Worm (Caenorhabditis elegans) whole organism, L3 larva: ENCODE data around the gene fbxc-49.

Source experiments
- ZK546.5 ChIP-seq: sonication (generic microtip); optimal IDR thresholded peaks from 2 replicates; lab custom pipeline; 2017; ENCODE audit warnings: missing biosample characterization, missing genetic modification characterization
- aly-2 ChIP-seq: fragments of 150-350 bp; optimal IDR thresholded peaks from 2 replicates; lab custom pipeline; 2014; ENCODE audit warnings: missing biosample characterization, missing genetic modification characterization
- ceh-16 ChIP-seq: sonication (generic microtip); optimal IDR thresholded peaks from 2 replicates; lab custom pipeline; 2017; ENCODE audit warnings: missing biosample characterization, missing genetic modification characterization
- ceh-28 ChIP-seq: fragments of 150-350 bp; optimal IDR thresholded peaks from 2 replicates; lab custom pipeline; 2014; ENCODE audit warnings: missing biosample characterization, missing genetic modification reagents, missing genetic modification characterization
- ceh-9 ChIP-seq: sonication (generic microtip); optimal IDR thresholded peaks from 2 replicates; lab custom pipeline; 2018; ENCODE audit warnings: missing biosample characterization, missing genetic modification characterization
- elt-1 ChIP-seq: fragments of 150-350 bp; optimal IDR thresholded peaks from 2 replicates; lab custom pipeline; 2014; ENCODE audit warnings: missing biosample characterization, missing genetic modification characterization
- elt-2 ChIP-seq: sonication (generic microtip); optimal IDR thresholded peaks from 2 replicates; lab custom pipeline; 2016; ENCODE audit warnings: missing genetic modification reagents, mild to moderate bottlenecking, missing genetic modification characterization, missing compliant biosample characterization
- elt-3 ChIP-seq, 3 experiments: fragments of 150-350 bp in 1 of 3; sonication (generic microtip) in 2 of 3; optimal IDR thresholded peaks; 2 replicates in 2 of 3; 4 replicates in 1 of 3; lab custom pipeline; 2014 to 2017; ENCODE audit warnings: missing biosample characterization in 3 of 3, missing genetic modification characterization in 3 of 3
- fkh-10 ChIP-seq: sonication (generic microtip); optimal IDR thresholded peaks from 2 replicates; lab custom pipeline; 2017; ENCODE audit warnings: missing biosample characterization, missing genetic modification reagents, missing genetic modification characterization
- fkh-2 ChIP-seq: fragments of 150-350 bp; optimal IDR thresholded peaks from 2 replicates; lab custom pipeline; 2014; ENCODE audit warnings: missing biosample characterization, missing genetic modification reagents, missing genetic modification characterization
- fos-1 ChIP-seq: fragments of 150-350 bp; optimal IDR thresholded peaks from 2 replicates; lab custom pipeline; 2014; ENCODE audit warnings: missing biosample characterization, missing genetic modification characterization
- lin-15B ChIP-seq: fragments of 150-350 bp; optimal IDR thresholded peaks from 2 replicates; lab custom pipeline; 2014; ENCODE audit warnings: missing biosample characterization, missing genetic modification characterization
- lin-39 ChIP-seq: fragments of 150-350 bp; optimal IDR thresholded peaks from 2 replicates; lab custom pipeline; 2018; ENCODE audit warnings: missing biosample characterization, missing genetic modification reagents, missing genetic modification characterization
- mdl-1 ChIP-seq: fragments of 150-350 bp; optimal IDR thresholded peaks from 2 replicates; lab custom pipeline; 2014; ENCODE audit warnings: missing biosample characterization, missing genetic modification characterization
- nfya-1 ChIP-seq: sonication (generic microtip); optimal IDR thresholded peaks from 2 replicates; lab custom pipeline; 2017; ENCODE audit warnings: missing genetic modification characterization, mild to moderate bottlenecking, missing compliant biosample characterization, antibody characterized with exemption, moderate library complexity; ENCODE audit not compliant: insufficient read depth
- nhr-11 ChIP-seq: fragments of 150-350 bp; optimal IDR thresholded peaks from 2 replicates; lab custom pipeline; 2014; ENCODE audit warnings: missing biosample characterization, missing genetic modification characterization
- nhr-12 ChIP-seq: fragments of 150-350 bp; optimal IDR thresholded peaks from 2 replicates; lab custom pipeline; 2014; ENCODE audit warnings: missing biosample characterization, missing genetic modification characterization
- nhr-237 ChIP-seq: fragments of 150-350 bp; optimal IDR thresholded peaks from 2 replicates; lab custom pipeline; 2014; ENCODE audit warnings: missing biosample characterization, missing genetic modification characterization
- nhr-25 ChIP-seq: sonication (generic microtip); optimal IDR thresholded peaks from 2 replicates; lab custom pipeline; 2017; ENCODE audit warnings: missing biosample characterization, missing genetic modification characterization
- nhr-77 ChIP-seq: fragments of 150-350 bp; optimal IDR thresholded peaks from 2 replicates; lab custom pipeline; 2014; ENCODE audit warnings: missing biosample characterization, missing genetic modification characterization
- pha-4 ChIP-seq: fragments of 150-350 bp; optimal IDR thresholded peaks from 2 replicates; lab custom pipeline; 2014; ENCODE audit warnings: missing biosample characterization, missing genetic modification reagents, missing genetic modification characterization
- pqm-1 ChIP-seq: fragments of 150-350 bp; optimal IDR thresholded peaks from 2 replicates; lab custom pipeline; 2017; ENCODE audit warnings: missing biosample characterization, missing genetic modification characterization, inconsistent platforms
- sea-2 ChIP-seq: fragments of 150-350 bp; sonication (generic microtip); optimal IDR thresholded peaks from 4 replicates; lab custom pipeline; 2014; ENCODE audit warnings: missing biosample characterization, missing genetic modification reagents, missing genetic modification characterization
- skn-1 ChIP-seq: fragments of 150-350 bp; optimal IDR thresholded peaks from 2 replicates; lab custom pipeline; 2014; ENCODE audit warnings: missing biosample characterization, missing genetic modification characterization
- tbx-2 ChIP-seq: sonication (generic microtip); optimal IDR thresholded peaks from 2 replicates; lab custom pipeline; 2016; ENCODE audit warnings: mild to moderate bottlenecking, missing genetic modification characterization, missing compliant biosample characterization
- unc-39 ChIP-seq: sonication (generic microtip); optimal IDR thresholded peaks from 4 replicates; lab custom pipeline; 2017; ENCODE audit warnings: missing biosample characterization, missing genetic modification characterization
- unc-62 ChIP-seq: fragments of 150-350 bp; sonication (generic microtip); optimal IDR thresholded peaks from 4 replicates; lab custom pipeline; 2014; ENCODE audit warnings: missing biosample characterization, missing genetic modification reagents, missing genetic modification characterization
- zag-1 ChIP-seq: fragments of 150-350 bp; optimal IDR thresholded peaks from 2 replicates; lab custom pipeline; 2014; ENCODE audit warnings: missing biosample characterization, missing genetic modification characterization
- ztf-11 ChIP-seq: fragments of 150-350 bp; optimal IDR thresholded peaks from 2 replicates; lab custom pipeline; 2014; ENCODE audit warnings: missing biosample characterization, missing genetic modification characterization
- ztf-4 ChIP-seq: fragments of 150-350 bp; optimal IDR thresholded peaks from 2 replicates; lab custom pipeline; 2014; ENCODE audit warnings: missing biosample characterization, missing genetic modification characterization

Gene fbxc-49

ce11 chrII:2094924-2095650 is 11.2 kb downstream of the fbxc-49 start, which contains the start of gene T16A1.2:
T16A1.2 (plus strand) TSS chrII:2095600.
- TF ChIP-seq aly-2 (no peak), elt-2 (tag; lab: Kevin White, UChicago) (no peak), tbx-2 (no peak), nhr-12 (tag; lab: Kevin White, UChicago) (no peak), fkh-10 (GFP tag; lab: Kevin White, UChicago) (no peak), nhr-237 (tag; lab: Kevin White, UChicago) (no peak), ceh-16 (tag; lab: Kevin White, UChicago) (no peak), ztf-4 (tag; lab: Kevin White, UChicago) (no peak), ceh-28 (tag; lab: Kevin White, UChicago) (no peak), pha-4 (tag; lab: Kevin White, UChicago) (no peak), lin-15B (tag; lab: Kevin White, UChicago) (no peak), nhr-11 (tag; lab: Kevin White, UChicago) (no peak), fkh-2 (tag; lab: Kevin White, UChicago) (no peak), elt-3 (tag; optimal IDR thresholded peaks at IDR 0.05; lab: Kevin White, UChicago) (no peak), nhr-77 (tag; lab: Kevin White, UChicago) (no peak), zag-1 (tag; lab: Kevin White, UChicago) (no peak), nhr-25 (tag; lab: Kevin White, UChicago) (no peak)

DNA sequence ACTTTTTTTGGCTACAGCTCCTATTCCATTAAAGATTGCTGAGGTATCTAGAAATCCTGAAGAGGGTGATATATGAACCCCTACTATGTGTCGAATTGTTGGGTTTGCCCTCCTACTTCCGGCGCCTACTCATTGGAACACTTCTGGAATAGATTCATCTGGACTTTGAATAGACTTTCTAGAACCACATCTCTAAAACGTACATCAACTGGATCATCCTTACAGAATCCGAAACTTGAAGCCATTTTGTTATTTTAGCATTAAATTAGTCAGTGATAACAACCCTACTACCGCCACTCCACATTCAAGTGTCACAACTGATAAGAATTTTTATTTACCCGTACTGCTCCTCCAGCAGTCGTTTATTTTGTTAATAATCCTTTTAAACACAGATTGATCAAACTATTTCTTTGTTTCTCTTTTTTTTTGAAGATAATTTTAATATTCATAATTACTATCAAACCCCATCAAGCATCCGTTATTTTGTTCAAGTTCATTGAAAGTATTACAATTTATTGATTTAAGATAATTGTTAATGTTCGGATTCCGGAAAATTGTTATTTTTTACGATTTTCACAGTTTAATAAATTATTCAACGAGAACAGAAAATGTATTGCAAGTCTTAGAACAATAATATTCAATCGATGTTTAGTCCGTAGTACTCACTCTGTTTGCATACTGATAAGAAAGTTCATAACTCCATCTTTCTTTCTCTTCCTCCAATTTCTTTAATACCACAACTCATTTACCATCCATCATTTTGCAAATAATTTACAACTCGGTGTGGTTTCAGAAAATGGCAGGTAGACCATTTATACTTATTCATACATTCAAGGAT is 15.4 kb downstream of the fbxc-49 start, which contains the start of gene math-42:
math-42 (plus strand) TSS at position 788 of the 838 bp plus-strand sequence.
- TF ChIP-seq elt-2 (tag; lab: Kevin White, UChicago): peak; percentile 60
- TF ChIP-seq tbx-2: no peak

ce11 chrII:2108295-2108694 is 24.4 kb downstream of the fbxc-49 start, which contains the start of gene R52.4:
R52.4 (minus strand) TSS chrII:2108395.
- TF ChIP-seq ztf-4 (tag; lab: Kevin White, UChicago): no peak
- no peak for TF ChIP-seq nhr-77 (tag; lab: Kevin White, UChicago)
- no peak for TF ChIP-seq ztf-11 (tag; lab: Kevin White, UChicago)
- TF ChIP-seq sea-2 (GFP tag; lab: Kevin White, UChicago): no peak
- no peak for TF ChIP-seq fkh-2 (tag; lab: Kevin White, UChicago)
- TF ChIP-seq unc-62 (GFP tag; lab: Kevin White, UChicago): no peak
- no peak for TF ChIP-seq pqm-1
- no peak for TF ChIP-seq unc-39
- no peak for TF ChIP-seq nfya-1 (tag; lab: Kevin White, UChicago)
- TF ChIP-seq ceh-9 (tag; lab: Kevin White, UChicago): no peak

DNA sequence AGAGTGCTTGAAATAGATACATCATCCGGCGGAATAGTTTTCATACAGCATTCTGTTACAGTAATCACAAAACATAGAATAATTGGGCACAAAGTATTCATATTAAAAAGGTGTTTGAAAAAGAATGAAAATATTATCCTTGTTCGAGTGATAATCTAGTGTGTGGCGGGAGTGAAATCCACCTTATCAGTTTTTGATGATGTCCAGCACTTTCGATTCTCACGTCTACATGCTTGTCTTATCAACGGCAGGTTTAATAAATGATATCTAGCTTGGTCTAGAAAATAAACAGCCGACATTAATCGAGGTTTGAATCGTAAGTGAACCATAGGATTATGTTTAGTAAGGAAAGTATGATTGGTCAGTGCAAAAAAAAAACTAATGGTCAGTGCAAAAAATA is 26.0 kb downstream of the fbxc-49 start, which contains the start of gene R52.5:
R52.5 (minus strand) TSS at position 101 of the 400 bp plus-strand sequence.
- TF ChIP-seq fos-1 (tag; lab: Kevin White, UChicago): no peak
- no peak for TF ChIP-seq elt-3 (tag; optimal IDR thresholded peaks at IDR 0.05; lab: Kevin White, UChicago)
- no peak for TF ChIP-seq skn-1 (tag; lab: Kevin White, UChicago)
- no peak for TF ChIP-seq nhr-12 (tag; lab: Kevin White, UChicago)
- no peak for TF ChIP-seq lin-39
- no peak for TF ChIP-seq elt-1 (tag; lab: Kevin White, UChicago)
- no peak for TF ChIP-seq nhr-25 (tag; lab: Kevin White, UChicago)
- TF ChIP-seq ZK546.5 (tag; lab: Kevin White, UChicago): no peak
- TF ChIP-seq nhr-237 (tag; lab: Kevin White, UChicago): no peak
- no peak for TF ChIP-seq mdl-1

- no peak for TF ChIP-seq ztf-11 (tag; lab: Kevin White, UChicago)
Observed at ce11 chrII:2112948-2113347, 29.0 kb downstream of the fbxc-49 start, which contains the start of gene R52.6. R52.6 (minus strand) TSS chrII:2113048.
